Fruit fly (Drosophila melanogaster): ENCODE measurements around the gene Semp1.

DNA sequence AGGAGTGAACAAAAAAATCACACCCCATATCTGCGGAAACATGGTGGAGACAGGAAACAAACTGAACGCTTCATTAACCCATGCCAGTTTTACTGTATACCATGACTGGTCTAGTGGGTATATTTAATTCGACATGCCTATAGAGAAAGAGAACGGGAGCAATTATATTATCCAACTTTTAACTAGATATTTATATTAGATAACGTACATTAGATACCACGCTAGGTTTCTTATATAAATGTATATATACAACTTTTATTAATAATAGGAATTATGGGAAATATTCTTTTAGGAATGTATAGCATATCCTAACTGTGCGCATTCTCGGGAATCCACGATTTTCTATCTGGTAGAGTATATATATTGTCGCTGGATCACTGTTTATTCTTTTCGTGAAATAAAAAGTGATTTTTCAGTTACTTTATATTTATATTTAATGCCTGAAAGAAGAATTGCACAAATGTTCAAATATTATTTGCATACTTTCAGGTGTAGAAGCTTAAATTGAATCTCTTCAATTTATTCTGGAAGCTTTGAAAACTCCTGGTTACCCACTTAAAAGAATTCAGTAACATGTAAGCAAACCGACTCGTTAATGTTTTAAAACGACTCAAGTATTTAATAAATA is at the start of gene Semp1:
- TF ChIP-seq CG9948 (tag; optimal IDR thresholded peaks at IDR 0.05) (no peak), Ets98B (GFP tag; IDR thresholded peaks at IDR 0.05) (no peak), CG4496 (GFP tag; IDR thresholded peaks at IDR 0.05) (no peak), EcR (GFP tag; optimal IDR thresholded peaks at IDR 0.05) (no peak), Snoo (tag; optimal IDR thresholded peaks at IDR 0.05) (no peak)

All from whole organism, pupa.